Worm (Caenorhabditis elegans): Measurements from ENCODE around the gene C55A6.11.

C55A6.11 gene

DNA sequence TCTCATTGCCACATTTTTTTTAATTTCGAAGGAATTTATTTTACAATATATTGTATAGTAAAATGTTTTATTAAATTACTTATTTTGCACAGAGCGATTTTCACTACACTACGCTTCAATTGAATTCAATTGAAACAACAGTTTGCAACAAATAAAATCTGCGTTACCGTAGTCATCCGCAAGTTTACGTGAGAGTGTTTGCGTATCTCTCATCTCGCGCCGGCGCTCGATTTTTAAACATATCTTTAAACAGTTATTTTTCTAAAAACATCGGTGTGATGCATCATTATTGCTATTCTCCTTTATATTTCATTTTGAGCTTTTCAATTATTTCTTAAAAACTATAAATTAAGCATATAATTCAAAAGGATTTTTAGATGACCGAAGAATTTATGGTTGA is 33.9 kb downstream of the C55A6.11 start, which contains the start of gene duo-1:
TSS of gene duo-1 (plus strand) at position 371 of the 400 bp plus-strand sequence.
- TF ChIP-seq scrt-1 (GFP tag; IDR thresholded peaks at IDR 0.05) = no peak
- TF ChIP-seq B0310.2 (tag; optimal IDR thresholded peaks at IDR 0.05) = no peak
- no peak for TF ChIP-seq ama-1 (optimal IDR thresholded peaks at IDR 0.05)

DNA sequence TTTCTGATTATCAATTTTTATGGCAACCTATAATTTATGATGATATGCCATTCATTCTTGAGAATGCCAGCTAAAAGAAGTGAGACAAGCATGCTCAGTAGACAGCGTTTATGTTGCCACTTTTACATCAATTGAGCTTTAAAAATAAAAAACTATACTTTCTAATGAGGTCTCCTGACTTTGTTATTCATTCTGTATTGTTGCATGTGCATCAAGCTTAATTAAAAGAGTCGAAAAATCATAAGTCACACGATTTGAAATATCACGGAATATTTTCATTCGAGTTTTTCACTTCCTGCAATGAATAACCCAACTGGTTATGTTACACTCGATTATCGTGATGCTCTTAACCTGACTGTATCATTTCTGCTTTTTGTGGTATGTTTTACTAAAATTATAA is 42.3 kb downstream of the C55A6.11 start, which contains the start of gene srx-86:
TSS of gene srx-86 (plus strand) at position 301 of the 400 bp plus-strand sequence.
- no peak for TF ChIP-seq hnd-1 (tag; optimal IDR thresholded peaks at IDR 0.05)
- TF ChIP-seq ets-7 (tag; optimal IDR thresholded peaks at IDR 0.05) = no peak
- TF ChIP-seq ceh-36 (tag; optimal IDR thresholded peaks at IDR 0.05) = no peak
- TF ChIP-seq hmbx-1 (tag; optimal IDR thresholded peaks at IDR 0.05) = no peak
- no peak for TF ChIP-seq B0310.2 (tag; optimal IDR thresholded peaks at IDR 0.05)

DNA sequence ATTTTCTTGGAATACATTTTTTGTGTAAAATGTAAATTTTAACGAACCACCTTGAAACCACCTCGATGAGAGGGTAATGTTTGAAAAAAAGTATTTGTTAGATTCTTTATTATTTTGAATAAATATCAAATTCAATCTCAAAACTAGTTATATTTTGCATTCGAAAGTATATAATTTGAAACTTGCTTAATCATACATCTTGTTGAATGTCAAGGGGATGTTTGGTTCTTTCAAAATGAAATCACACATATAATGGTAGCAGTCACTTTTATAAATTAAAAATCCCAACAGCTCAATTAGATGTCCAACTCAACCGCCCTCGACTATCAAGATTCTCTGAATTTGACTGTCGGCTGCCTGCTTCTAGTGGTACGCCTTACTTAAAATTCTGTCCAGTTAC is 44.3 kb downstream of the C55A6.11 start, which contains the start of gene srx-87:
TSS of gene srx-87 (plus strand) at position 301 of the 400 bp plus-strand sequence.
- no peak for TF ChIP-seq F13C5.2 (tag; optimal IDR thresholded peaks at IDR 0.05)
- no peak for TF ChIP-seq ets-7 (tag; optimal IDR thresholded peaks at IDR 0.05)
- TF ChIP-seq tbx-37 (GFP tag; conservative IDR thresholded peaks at IDR 0.05) = no peak
- no peak for TF ChIP-seq B0310.2 (tag; optimal IDR thresholded peaks at IDR 0.05)
- TF ChIP-seq ama-1 (optimal IDR thresholded peaks at IDR 0.05) = no peak
- no peak for TF ChIP-seq aly-1 (tag; optimal IDR thresholded peaks at IDR 0.05)

DNA sequence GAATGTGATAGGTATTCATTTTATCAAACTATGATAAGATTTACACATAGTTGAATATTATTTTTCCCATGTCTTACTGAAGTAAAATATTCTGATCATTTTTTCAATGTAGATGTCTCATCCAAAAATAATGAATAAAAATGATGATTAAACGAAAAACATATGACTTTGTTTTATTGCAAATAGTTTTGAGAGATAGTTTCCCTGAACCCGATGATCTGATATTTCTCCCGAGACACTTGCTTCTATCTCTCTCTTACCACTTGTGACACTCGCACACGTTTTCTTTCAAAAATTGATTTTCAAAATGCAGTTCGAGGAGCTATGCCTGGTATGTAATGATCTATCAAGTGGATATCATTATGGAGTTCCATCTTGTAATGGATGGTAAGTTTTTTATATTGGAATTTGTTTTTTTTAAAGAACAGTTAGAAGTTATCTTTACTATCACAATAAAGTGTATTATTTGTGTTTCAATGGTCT is 49.9 kb downstream of the C55A6.11 start, which contains the start of the genes nhr-101 and pms-2:
TSS of gene nhr-101 (plus strand) at position 308 of the 483 bp plus-strand sequence.
TSS of gene pms-2 (minus strand) at position 433 of the 483 bp plus-strand sequence.
- TF ChIP-seq tbx-37 (GFP tag; conservative IDR thresholded peaks at IDR 0.05) (no peak), aly-1 (tag; optimal IDR thresholded peaks at IDR 0.05) (no peak), B0310.2 (tag; optimal IDR thresholded peaks at IDR 0.05) (no peak), ets-7 (tag; optimal IDR thresholded peaks at IDR 0.05) (no peak), tbx-11 (GFP tag; IDR thresholded peaks at IDR 0.05) (no peak), tra-4 (tag; optimal IDR thresholded peaks at IDR 0.05) (no peak), flt-1 (GFP tag; IDR thresholded peaks at IDR 0.05) (no peak), pes-1 (GFP tag; IDR thresholded peaks at IDR 0.05) (no peak), ceh-13 (GFP tag; optimal IDR thresholded peaks at IDR 0.05) (no peak), ama-1 (optimal IDR thresholded peaks at IDR 0.05) (no peak), F13C5.2 (tag; optimal IDR thresholded peaks at IDR 0.05) (no peak)

All from whole organism, early embryonic.